Fruit fly (Drosophila melanogaster): ENCODE measurements around the gene nht.

DNA sequence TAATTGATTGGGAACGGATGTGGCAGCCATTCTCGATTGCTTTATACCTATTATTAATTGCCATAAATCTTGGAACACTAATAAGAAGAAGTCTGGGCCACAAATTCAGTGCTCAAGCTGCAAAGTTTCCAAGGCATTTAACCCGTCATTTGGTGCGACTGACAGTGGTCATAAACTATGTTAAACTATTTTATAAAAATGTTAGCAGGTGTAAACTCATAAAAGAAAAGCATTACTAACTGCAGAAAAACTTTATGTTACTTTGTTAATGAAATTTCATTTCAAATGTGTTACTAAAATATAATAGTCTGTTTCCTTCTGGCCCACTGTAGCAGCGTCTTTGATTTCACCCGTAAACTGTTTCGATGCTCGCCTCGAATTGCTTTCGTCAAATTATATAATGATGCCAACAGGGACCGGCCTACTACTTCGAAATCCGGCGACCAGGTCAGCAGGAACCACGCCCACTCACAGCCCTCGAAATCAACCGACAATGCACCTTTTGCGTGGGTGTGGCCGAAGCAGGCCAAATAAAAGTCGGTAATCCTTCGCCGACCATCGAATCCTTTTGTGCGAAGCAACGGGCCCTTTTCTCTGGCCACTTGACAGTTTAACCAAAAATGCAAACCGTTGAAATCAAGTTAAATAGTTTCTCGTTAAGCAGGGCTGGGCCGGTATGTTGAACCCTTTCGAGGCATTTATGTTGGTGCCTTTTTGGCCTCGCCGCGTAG lies 7.0 kb upstream of the nht start:
- TF ChIP-seq Sin3A (optimal IDR thresholded peaks at IDR 0.05) (no peak), psq (optimal IDR thresholded peaks at IDR 0.05) (no peak)

Data from Kc167 (cell line).